Worm (Caenorhabditis elegans): ENCODE results near the gene nas-4.

nas-4 gene

DNA sequence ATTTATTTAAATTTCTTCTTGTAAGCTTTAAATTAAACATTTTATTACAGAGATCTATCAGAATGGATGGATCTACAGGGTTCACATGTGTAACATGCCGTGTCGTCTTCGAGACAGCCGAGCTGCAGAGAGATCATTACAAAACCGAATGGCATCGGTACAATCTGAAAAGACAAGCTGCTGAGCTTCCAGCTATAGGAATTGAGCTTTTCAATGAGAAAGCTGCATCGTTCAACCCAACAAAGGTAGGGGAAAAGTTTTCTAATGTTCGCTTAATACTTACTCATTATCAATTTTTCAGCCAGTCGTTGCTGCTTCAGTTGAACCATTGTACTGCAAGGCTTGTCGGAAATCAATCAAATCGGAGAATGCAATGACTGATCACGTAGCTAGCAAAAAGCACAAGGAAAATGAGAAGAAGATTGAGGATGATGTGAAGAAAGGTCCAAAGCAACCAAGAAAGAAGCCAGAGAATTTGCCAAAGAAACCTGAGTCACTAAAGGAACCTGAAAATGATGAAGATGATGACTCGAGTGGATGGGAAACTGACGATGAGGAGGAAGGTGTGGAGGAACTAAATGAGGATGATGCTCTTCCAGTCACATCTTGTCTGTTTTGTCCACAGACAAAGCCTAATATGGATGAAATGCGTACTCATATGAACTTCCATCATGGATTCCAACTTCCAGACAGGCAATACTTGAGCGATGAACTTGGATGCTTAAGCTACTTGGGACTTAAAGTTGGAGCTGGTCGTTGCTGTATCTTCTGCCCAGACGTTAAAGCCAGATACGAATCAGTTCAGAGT lies 33.7 kb downstream of the nas-4 start, which contains the start of gene znf-622:
TSS of gene znf-622 (plus strand) at position 51 of the 808 bp plus-strand sequence.
- no peak for TF ChIP-seq bed-1 (GFP tag; IDR thresholded peaks at IDR 0.05)
- TF ChIP-seq tbp1 (GFP tag; optimal IDR thresholded peaks at IDR 0.05) = no peak
- no peak for TF ChIP-seq madf-3 (GFP tag; IDR thresholded peaks at IDR 0.05)
- TF ChIP-seq ztf-6 (GFP tag; IDR thresholded peaks at IDR 0.05) = no peak
- no peak for TF ChIP-seq ztf-18 (tag; optimal IDR thresholded peaks at IDR 0.05)
- no peak for TF ChIP-seq unc-130 (GFP tag; optimal IDR thresholded peaks at IDR 0.05)
- TF ChIP-seq F57C9.4 (tag; optimal IDR thresholded peaks at IDR 0.05) = no peak
- no peak for TF ChIP-seq zfh-2 (GFP tag; conservative IDR thresholded peaks at IDR 0.05)
- no peak for TF ChIP-seq C06A6.2 (GFP tag; conservative IDR thresholded peaks at IDR 0.05)
- TF ChIP-seq F52B5.7 (tag; optimal IDR thresholded peaks at IDR 0.05) = no peak
- TF ChIP-seq hsf-1 (GFP tag; IDR thresholded peaks at IDR 0.05) = no peak
- no peak for TF ChIP-seq ceh-79 (tag; optimal IDR thresholded peaks at IDR 0.05)
- TF ChIP-seq lin-54 (GFP tag; optimal IDR thresholded peaks at IDR 0.05) = no peak
- TF ChIP-seq cebp-1 (GFP tag; IDR thresholded peaks at IDR 0.05) = no peak
- TF ChIP-seq cebp-1 (tag; optimal IDR thresholded peaks at IDR 0.05) = no peak
- no peak for TF ChIP-seq Y53G8AR.9 (GFP tag; conservative IDR thresholded peaks at IDR 0.05)
- no peak for TF ChIP-seq mcd-1 (GFP tag; IDR thresholded peaks at IDR 0.05)
- no peak for TF ChIP-seq ceh-27 (GFP tag; optimal IDR thresholded peaks at IDR 0.05)
- no peak for TF ChIP-seq xnd-1 (tag; optimal IDR thresholded peaks at IDR 0.05)
- no peak for TF ChIP-seq Y67H2A.10 (GFP tag; conservative IDR thresholded peaks at IDR 0.05)
- TF ChIP-seq Y95B8A.8 (GFP tag; IDR thresholded peaks at IDR 0.05) = no peak

DNA sequence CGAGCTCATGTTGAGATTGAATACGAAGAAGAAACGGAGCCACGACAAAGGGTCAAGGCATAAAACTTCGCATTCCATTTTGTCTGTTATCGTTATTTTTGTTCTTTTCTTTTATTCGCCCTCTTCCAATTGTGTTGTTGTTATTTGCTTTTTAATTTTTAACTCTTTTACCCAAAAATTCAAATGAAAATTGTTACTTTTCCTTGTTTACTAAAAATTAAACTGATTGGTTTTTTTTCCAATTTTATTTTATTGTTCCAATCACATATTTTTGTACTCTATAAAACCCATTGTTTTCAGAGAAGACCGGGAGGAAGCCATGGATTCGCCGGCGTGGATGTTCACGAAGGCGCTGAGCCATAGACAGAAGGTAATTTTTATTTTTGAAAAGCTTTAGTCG lies 35.0 kb downstream of the nas-4 start, which contains the start of gene C16A3.5:
TSS of gene C16A3.5 (plus strand) at position 301 of the 400 bp plus-strand sequence.
- no peak for TF ChIP-seq sea-2 (GFP tag; IDR thresholded peaks at IDR 0.05)
- 0 out of 2 replicates have a peak, but pooled peaks have one; percentile 11 for TF ChIP-seq mcd-1 (GFP tag; IDR thresholded peaks at IDR 0.05)
- no peak for TF ChIP-seq F23B12.7 (tag; optimal IDR thresholded peaks at IDR 0.05; ENCODE audit: insufficient read depth)

DNA sequence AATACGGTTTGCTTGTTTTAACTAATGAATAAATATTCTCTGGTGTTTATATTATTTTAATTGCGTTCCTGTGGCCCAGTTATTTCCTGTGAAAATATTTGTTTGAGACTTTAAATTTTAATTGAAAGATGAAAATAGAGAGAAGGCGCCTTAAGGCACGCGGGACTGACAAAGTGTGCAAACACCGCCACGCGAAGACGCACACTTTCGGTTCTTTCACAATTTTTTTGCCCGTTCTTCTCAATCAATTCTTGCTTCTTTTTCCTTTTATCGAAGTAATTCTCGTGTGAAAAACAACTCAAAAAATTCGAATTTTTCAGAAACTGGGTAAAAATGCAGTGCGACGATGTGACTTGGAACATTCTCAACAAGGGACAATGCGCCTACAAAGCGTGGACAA lies 36.3 kb downstream of the nas-4 start, which contains the start of gene C16A3.6:
TSS of gene C16A3.6 (plus strand) at position 84 of the 400 bp plus-strand sequence.
- TF ChIP-seq lin-40 (tag; optimal IDR thresholded peaks at IDR 0.05) = peak; percentile 4
- TF ChIP-seq F23B12.7 (tag; optimal IDR thresholded peaks at IDR 0.05; ENCODE audit: insufficient read depth) = no peak
- TF ChIP-seq D2030.7 (GFP tag; IDR thresholded peaks at IDR 0.05) = 0 out of 2 replicates have a peak, but pooled peaks have one; percentile 19
- peak; percentile 15 for TF ChIP-seq tbp1 (GFP tag; optimal IDR thresholded peaks at IDR 0.05)
- 0 out of 2 replicates have a peak, but pooled peaks have one; percentile 19 for TF ChIP-seq Y95B8A.8 (GFP tag; IDR thresholded peaks at IDR 0.05)
- no peak for TF ChIP-seq cebp-1 (GFP tag; IDR thresholded peaks at IDR 0.05)
- peak; percentile 72 for TF ChIP-seq cebp-1 (tag; optimal IDR thresholded peaks at IDR 0.05)
- TF ChIP-seq lsl-1 (GFP tag; optimal IDR thresholded peaks at IDR 0.05) = peak; percentile 25
- TF ChIP-seq snpc-1.3 (tag; optimal IDR thresholded peaks at IDR 0.05; ENCODE audit: insufficient read depth) = peak; percentile 13
- TF ChIP-seq ztf-28 (GFP tag; IDR thresholded peaks at IDR 0.05) = no peak
- TF ChIP-seq hmg-1.2 (GFP tag; IDR thresholded peaks at IDR 0.05) = no peak
- TF ChIP-seq repo-1 (tag; optimal IDR thresholded peaks at IDR 0.05) = peak; percentile 27
- TF ChIP-seq efl-1 (GFP tag; optimal IDR thresholded peaks at IDR 0.05) = peak; percentile 39
- 0 out of 2 replicates have a peak, but pooled peaks have one; percentile 17 for TF ChIP-seq rcor-1 (GFP tag; IDR thresholded peaks at IDR 0.05)
- no peak for TF ChIP-seq him-1 (tag; optimal IDR thresholded peaks at IDR 0.05)
- TF ChIP-seq ama-1 (optimal IDR thresholded peaks at IDR 0.05) = no peak
- TF ChIP-seq ama-1 (GFP tag; optimal IDR thresholded peaks at IDR 0.05) = no peak
- TF ChIP-seq F55B11.4 (tag; optimal IDR thresholded peaks at IDR 0.05; ENCODE audit: borderline replicate concordance, insufficient read depth) = no peak
